Worm (Caenorhabditis elegans): Measurements from ENCODE around the gene F55G11.10.

DNA sequence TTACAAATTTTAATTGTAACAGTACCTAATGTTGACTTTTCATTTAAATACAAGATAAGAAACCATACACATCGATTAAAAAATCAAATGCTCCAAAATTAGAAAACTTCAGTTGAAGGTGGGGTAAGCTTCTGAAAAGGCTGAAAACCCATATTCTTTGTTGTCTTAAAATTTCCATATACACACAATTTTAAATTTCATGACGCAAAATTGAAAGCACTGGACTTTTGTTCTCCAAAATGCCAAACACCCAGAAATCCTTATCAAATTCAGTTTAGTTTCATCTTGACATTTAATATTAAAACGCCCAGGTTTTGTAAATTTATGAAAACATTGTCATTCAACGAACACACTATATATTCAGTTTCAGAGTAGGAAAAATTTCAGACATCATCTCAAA lies 11.6 kb downstream of the F55G11.10 start, which contains the start of gene F55G11.7:
- TF ChIP-seq ama-1 (optimal IDR thresholded peaks at IDR 0.05) (no peak), pha-4 (tag; optimal IDR thresholded peaks at IDR 0.05) (no peak), nhr-237 (tag; optimal IDR thresholded peaks at IDR 0.05) (no peak), fkh-2 (tag; optimal IDR thresholded peaks at IDR 0.05) (no peak), egl-27 (tag; optimal IDR thresholded peaks at IDR 0.05) (no peak)

All from whole organism, L3 larva.